Fruit fly (Drosophila melanogaster): ENCODE measurements around the gene Gnpat.
A peak's percentile ranks its signal among the peaks of the same experiment; 100 is the strongest.

DNA sequence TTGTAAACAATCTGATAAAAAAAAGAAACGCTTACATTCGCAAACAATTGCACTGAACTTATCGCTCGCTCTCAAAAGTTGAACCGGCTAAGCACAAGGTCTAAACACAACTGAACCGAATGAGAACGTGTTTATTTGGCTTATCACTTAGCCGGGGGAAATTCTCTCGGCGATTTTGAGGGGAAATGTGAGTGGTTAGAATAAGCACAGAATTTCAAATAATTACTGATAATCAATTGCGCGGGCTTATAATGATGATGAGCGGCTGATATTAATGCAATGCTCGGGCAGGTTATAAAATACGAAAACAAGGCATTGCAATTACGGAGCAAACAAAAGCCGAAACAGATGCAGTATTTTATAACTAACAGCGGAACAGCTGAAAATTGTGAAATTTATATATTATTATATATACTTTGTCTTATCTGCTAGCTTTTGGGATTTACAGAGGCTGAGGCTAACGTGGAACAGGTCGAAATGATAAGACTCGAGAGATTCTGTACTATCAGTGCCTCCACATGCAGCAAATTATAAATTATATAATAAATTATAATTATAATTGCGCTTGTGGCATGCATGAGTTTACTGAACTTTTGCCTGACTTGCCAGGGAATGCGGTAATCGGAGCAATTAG lies 52.3 kb downstream of the Gnpat start:
- TF ChIP-seq CG11617 (GFP tag; optimal IDR thresholded peaks at IDR 0.05) (no peak), bab1 (GFP tag; optimal IDR thresholded peaks at IDR 0.05) (no peak), ovo (GFP tag; optimal IDR thresholded peaks at IDR 0.05) (no peak), cic (GFP tag; optimal IDR thresholded peaks at IDR 0.05) (peak; percentile 45), CG5204 (GFP tag; optimal IDR thresholded peaks at IDR 0.05) (no peak), kay (GFP tag; ENCODE audit: borderline replicate concordance) (no peak), CG7101 (tag; optimal IDR thresholded peaks at IDR 0.05) (no peak), CG1620 (GFP tag; optimal IDR thresholded peaks at IDR 0.05) (no peak), Clk (GFP tag; optimal IDR thresholded peaks at IDR 0.05) (no peak), tj (GFP tag; optimal IDR thresholded peaks at IDR 0.05) (no peak), CG7045 (GFP tag; optimal IDR thresholded peaks at IDR 0.05) (no peak)

Data from whole organism, adult.